Worm (Caenorhabditis elegans): ENCODE results near the gene gcy-33.

Gene gcy-33

DNA sequence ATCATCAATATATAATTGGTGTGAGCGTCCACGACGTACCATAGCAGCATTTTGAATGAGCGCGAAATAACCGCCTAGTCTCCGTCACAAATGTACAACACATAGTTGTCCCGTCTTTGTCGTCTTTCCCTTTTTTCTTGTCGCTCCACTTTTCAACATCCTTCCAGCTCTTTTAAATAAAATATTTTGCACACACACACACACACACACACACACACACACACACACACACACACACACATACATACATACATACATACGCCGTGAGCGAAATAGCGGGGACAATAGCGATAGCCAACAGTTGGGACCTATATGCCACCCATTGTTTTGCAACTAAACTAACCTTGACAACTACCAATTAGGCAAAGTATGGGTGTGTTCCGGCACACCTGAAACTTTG lies 36.7 kb upstream of the gcy-33 start:
- no peak for TF ChIP-seq drap-1 (GFP tag; optimal IDR thresholded peaks at IDR 0.05)
- TF ChIP-seq unc-120 (tag; optimal IDR thresholded peaks at IDR 0.05; ENCODE audit: poor library complexity, severe bottlenecking) = no peak
- TF ChIP-seq nhr-2 (tag; optimal IDR thresholded peaks at IDR 0.05) = no peak
- TF ChIP-seq sptf-1 (tag; optimal IDR thresholded peaks at IDR 0.05) = no peak
- TF ChIP-seq ceh-83 (GFP tag; optimal IDR thresholded peaks at IDR 0.05) = peak; percentile 76
- no peak for TF ChIP-seq mls-2 (tag; optimal IDR thresholded peaks at IDR 0.05)
- TF ChIP-seq flh-1 (GFP tag; optimal IDR thresholded peaks at IDR 0.05) = no peak
- TF ChIP-seq sem-2 (GFP tag; optimal IDR thresholded peaks at IDR 0.05) = peak; percentile 10
- TF ChIP-seq snpc-4 (tag; optimal IDR thresholded peaks at IDR 0.05) = no peak
- TF ChIP-seq nhr-76 (tag; optimal IDR thresholded peaks at IDR 0.05) = no peak
- TF ChIP-seq ceh-39 (tag; optimal IDR thresholded peaks at IDR 0.05) = no peak

DNA sequence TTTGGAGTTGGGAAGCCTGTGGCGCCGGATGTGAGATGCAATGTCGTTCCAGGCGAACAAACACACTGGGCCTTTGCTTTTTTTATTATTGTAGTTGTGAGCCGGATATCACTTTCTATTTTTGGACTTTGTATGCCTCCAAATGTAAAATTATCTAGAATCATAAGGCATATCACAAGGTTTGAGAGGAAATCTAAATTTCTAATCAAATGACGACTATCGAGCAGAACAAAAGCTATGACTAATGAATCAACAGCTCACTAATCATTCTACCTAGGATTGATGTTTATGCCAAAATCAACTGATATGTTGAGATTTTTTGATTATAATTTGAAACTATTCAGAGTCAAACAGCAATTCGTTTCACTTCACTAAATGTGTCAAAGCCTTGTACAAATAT lies 36.3 kb upstream of the gcy-33 start:
- TF ChIP-seq nhr-28 (tag; optimal IDR thresholded peaks at IDR 0.05) (no peak), flh-1 (GFP tag; optimal IDR thresholded peaks at IDR 0.05) (no peak), elt-1 (tag; optimal IDR thresholded peaks at IDR 0.05; ENCODE audit: borderline replicate concordance, insufficient read depth) (no peak), M03D4.4 (tag; optimal IDR thresholded peaks at IDR 0.05) (no peak), unc-39 (tag; optimal IDR thresholded peaks at IDR 0.05) (no peak), ztf-11 (tag; optimal IDR thresholded peaks at IDR 0.05) (no peak), tbx-8 (GFP tag; optimal IDR thresholded peaks at IDR 0.05) (no peak), zip-8 (tag; optimal IDR thresholded peaks at IDR 0.05) (no peak), ces-1 (GFP tag; optimal IDR thresholded peaks at IDR 0.05) (no peak), sem-2 (GFP tag; optimal IDR thresholded peaks at IDR 0.05) (no peak), mab-5 (tag; optimal IDR thresholded peaks at IDR 0.05) (no peak)

DNA sequence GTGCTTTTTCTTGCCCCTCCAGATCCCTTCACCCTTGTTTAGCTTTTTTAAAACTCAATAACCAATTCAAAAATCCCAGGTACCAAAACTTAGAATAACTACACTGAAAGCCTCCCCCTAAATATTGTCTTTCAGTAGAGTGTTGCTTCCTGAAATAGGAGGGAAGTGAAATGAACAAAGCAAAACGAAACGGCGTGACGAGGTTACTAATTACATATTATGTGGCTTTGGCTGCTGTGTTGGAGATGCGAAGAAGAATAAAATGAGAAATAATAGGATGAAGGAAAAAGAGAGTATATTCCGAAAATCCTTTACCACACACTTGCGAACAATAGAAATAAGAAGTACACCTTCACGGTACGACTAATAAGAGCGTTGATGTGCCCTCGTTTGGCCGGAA lies 34.5 kb upstream of the gcy-33 start:
- TF ChIP-seq cnd-1 (tag; optimal IDR thresholded peaks at IDR 0.05) (no peak), snpc-4 (tag; optimal IDR thresholded peaks at IDR 0.05) (no peak), ces-1 (GFP tag; optimal IDR thresholded peaks at IDR 0.05) (peak; percentile 67), ceh-83 (GFP tag; optimal IDR thresholded peaks at IDR 0.05) (no peak), hlh-1 (tag; optimal IDR thresholded peaks at IDR 0.05) (no peak), unc-120 (tag; optimal IDR thresholded peaks at IDR 0.05; ENCODE audit: poor library complexity, severe bottlenecking) (no peak), nhr-2 (tag; optimal IDR thresholded peaks at IDR 0.05) (no peak), flh-1 (GFP tag; optimal IDR thresholded peaks at IDR 0.05) (no peak)

DNA sequence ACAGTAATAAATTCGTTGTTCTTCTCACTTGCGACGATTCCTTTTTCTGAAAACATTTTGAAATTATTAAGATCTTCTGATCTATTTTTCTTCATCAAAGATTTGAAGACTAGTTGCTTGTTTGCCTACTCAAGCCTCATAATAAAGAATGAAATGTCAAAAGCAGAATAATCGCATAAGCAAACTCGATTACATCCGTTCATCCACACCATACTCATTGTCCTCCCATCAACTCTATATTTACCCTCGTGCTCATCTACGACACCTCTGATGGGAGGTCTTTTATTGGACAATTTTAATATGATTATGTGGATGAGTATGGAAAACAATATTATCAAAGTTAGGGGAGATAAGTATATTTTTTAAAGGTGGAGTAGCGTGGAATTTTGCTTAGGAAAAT lies 32.2 kb upstream of the gcy-33 start:
- TF ChIP-seq M03D4.4 (tag; optimal IDR thresholded peaks at IDR 0.05) (no peak), ces-1 (GFP tag; optimal IDR thresholded peaks at IDR 0.05) (peak; percentile 73)

ce11 chrV:12032060-12032459 lies 30.5 kb upstream of the gcy-33 start, which contains the start of gene pkc-1:
TSS of gene pkc-1 (minus strand) at chrV:12032160.
- TF ChIP-seq mep-1 (tag; optimal IDR thresholded peaks at IDR 0.05) (no peak), elt-1 (tag; optimal IDR thresholded peaks at IDR 0.05; ENCODE audit: borderline replicate concordance, insufficient read depth) (no peak), lsy-2 (tag; optimal IDR thresholded peaks at IDR 0.05) (no peak), blmp-1 (tag; optimal IDR thresholded peaks at IDR 0.05) (no peak), nhr-237 (tag; optimal IDR thresholded peaks at IDR 0.05) (no peak)

- TF ChIP-seq lin-32 (GFP tag; optimal IDR thresholded peaks at IDR 0.05) = no peak
- TF ChIP-seq mab-5 (tag; optimal IDR thresholded peaks at IDR 0.05) = no peak
- no peak for TF ChIP-seq ces-1 (GFP tag; optimal IDR thresholded peaks at IDR 0.05)
- TF ChIP-seq bed-3 (GFP tag; optimal IDR thresholded peaks at IDR 0.05) = no peak
- TF ChIP-seq snpc-4 (tag; optimal IDR thresholded peaks at IDR 0.05) = no peak
- TF ChIP-seq ceh-43 (GFP tag; optimal IDR thresholded peaks at IDR 0.05) = no peak
- TF ChIP-seq zip-8 (tag; optimal IDR thresholded peaks at IDR 0.05) = no peak
- TF ChIP-seq blmp-1 (tag; optimal IDR thresholded peaks at IDR 0.05) = no peak
- no peak for TF ChIP-seq drap-1 (GFP tag; optimal IDR thresholded peaks at IDR 0.05)
- no peak for TF ChIP-seq M03D4.4 (tag; optimal IDR thresholded peaks at IDR 0.05)
- TF ChIP-seq nhr-76 (tag; optimal IDR thresholded peaks at IDR 0.05) = no peak
- no peak for TF ChIP-seq hlh-1 (tag; optimal IDR thresholded peaks at IDR 0.05)
- TF ChIP-seq nhr-2 (tag; optimal IDR thresholded peaks at IDR 0.05) = no peak
- TF ChIP-seq ceh-39 (tag; optimal IDR thresholded peaks at IDR 0.05) = no peak
- no peak for TF ChIP-seq mls-2 (tag; optimal IDR thresholded peaks at IDR 0.05)
- no peak for TF ChIP-seq lsy-2 (tag; optimal IDR thresholded peaks at IDR 0.05)
- TF ChIP-seq ham-2 (GFP tag; optimal IDR thresholded peaks at IDR 0.05) = no peak
- no peak for TF ChIP-seq sptf-1 (tag; optimal IDR thresholded peaks at IDR 0.05)
- no peak for TF ChIP-seq flh-1 (GFP tag; optimal IDR thresholded peaks at IDR 0.05)
These were observed 26.6 kb upstream of the gcy-33 start for ce11 chrV:12028151-12028550.

Measured in whole organism, mixed stage, embryonic.